Fruit fly (Drosophila melanogaster) whole organism, embryonic: ENCODE measurements around the gene Lamtor4.

Experiments used
- Bteb2 ChIP-seq: fragments of 200-800 bp; sonication (Bioruptor generic); optimal IDR thresholded peaks from 2 replicates; lab custom pipeline; 2016; ENCODE audit warnings: missing biosample characterization, missing genetic modification characterization
- CG15696 ChIP-seq: fragments of 200-800 bp; sonication (Bioruptor generic); optimal IDR thresholded peaks from 2 replicates; lab custom pipeline; 2019; ENCODE audit warnings: missing biosample characterization, mild to moderate bottlenecking, missing genetic modification characterization, moderate library complexity
- CG34376 ChIP-seq: fragments of 200-800 bp; sonication (Bioruptor generic); optimal IDR thresholded peaks from 2 replicates; lab custom pipeline; 2018; ENCODE audit warnings: missing biosample characterization, mild to moderate bottlenecking, missing genetic modification characterization
- CG5245 ChIP-seq: fragments of 200-800 bp; sonication (Bioruptor generic); optimal IDR thresholded peaks from 3 replicates; lab custom pipeline; 2016; ENCODE audit warnings: missing biosample characterization, missing genetic modification characterization
- Gsc ChIP-seq: fragments of 200-800 bp; sonication (Bioruptor generic); IDR thresholded peaks from 2 replicates; pipeline ENCODE4 v1.3.6; 2022; ENCODE audit warnings: missing biosample characterization, missing genetic modification characterization
- HmgD ChIP-seq: fragments of 200-800 bp; sonication (Bioruptor generic); optimal IDR thresholded peaks from 3 replicates; lab custom pipeline; 2016; ENCODE audit warnings: missing biosample characterization, missing genetic modification characterization
- ab ChIP-seq: fragments of 200-800 bp; sonication (Bioruptor generic); optimal IDR thresholded peaks from 2 replicates; lab custom pipeline; 2016; ENCODE audit warnings: missing biosample characterization, missing genetic modification characterization
- bowl ChIP-seq: fragments of 200-800 bp; sonication (Bioruptor generic); IDR thresholded peaks from 2 replicates; pipeline ENCODE4 v1.3.6; 2022; ENCODE audit warnings: missing biosample characterization, missing genetic modification characterization
- bsh ChIP-seq, 2 experiments: fragments of 200-800 bp; sonication (Bioruptor generic); optimal IDR thresholded peaks; 2 replicates each; lab custom pipeline; 2017 to 2018; ENCODE audit warnings: mild to moderate bottlenecking in 2 of 2, missing biosample characterization in 2 of 2, missing genetic modification characterization in 2 of 2, moderate library complexity in 1 of 2
- gem ChIP-seq: fragments of 200-800 bp; sonication (Bioruptor generic); optimal IDR thresholded peaks from 2 replicates; lab custom pipeline; 2019; ENCODE audit warnings: missing biosample characterization, mild to moderate bottlenecking, missing genetic modification characterization, moderate library complexity
- kay ChIP-seq: fragments of 200-800 bp; sonication (Bioruptor generic); optimal IDR thresholded peaks from 2 replicates; lab custom pipeline; 2016; ENCODE audit warnings: missing biosample characterization, missing genetic modification characterization
- psq ChIP-seq: fragments of 200-800 bp; sonication (Bioruptor generic); optimal IDR thresholded peaks from 2 replicates; lab custom pipeline; 2017; ENCODE audit warnings: missing biosample characterization, missing genetic modification characterization
- unc-4 ChIP-seq: fragments of 200-800 bp; sonication (Bioruptor generic); IDR thresholded peaks from 2 replicates; pipeline ENCODE4 v1.3.6; 2022; ENCODE audit warnings: missing biosample characterization, missing genetic modification characterization; ENCODE audit not compliant: partially characterized antibody
- usp ChIP-seq: fragments of >200 bp; optimal IDR thresholded peaks from 2 replicates; lab custom pipeline; 2017; ENCODE audit warnings: missing biosample characterization, missing genetic modification characterization

DNA sequence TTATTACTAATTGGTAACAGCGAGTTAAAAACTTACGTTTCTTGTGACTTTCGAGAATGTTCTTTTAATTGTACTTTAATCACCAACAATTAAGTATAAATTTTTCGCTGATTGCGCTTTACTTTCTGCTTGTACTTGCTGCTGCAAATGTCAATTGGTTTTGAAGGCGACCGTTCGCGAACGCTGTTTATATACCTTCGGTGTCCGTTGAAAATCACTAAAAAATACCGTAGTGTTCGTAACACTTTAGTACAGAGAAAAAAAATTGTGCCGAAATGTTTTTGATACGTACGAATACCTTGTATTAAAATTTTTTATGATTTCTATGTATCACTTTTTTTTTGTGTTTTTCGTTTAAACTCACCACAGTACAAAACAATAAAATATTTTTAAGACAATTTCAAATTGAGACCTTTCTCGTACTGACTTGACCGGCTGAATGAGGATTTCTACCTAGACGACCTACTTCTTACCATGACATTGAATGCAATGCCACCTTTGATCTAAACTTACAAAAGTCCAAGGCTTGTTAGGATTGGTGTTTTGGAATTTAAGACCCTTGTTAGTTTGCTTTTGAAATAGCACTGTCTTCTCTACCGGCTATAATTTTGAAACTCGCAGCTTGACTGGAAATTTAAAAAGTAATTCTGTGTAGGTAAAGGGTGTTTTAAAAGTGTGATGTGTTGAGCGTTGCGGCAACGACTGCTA lies 5.9 kb downstream of the Lamtor4 start, which contains the start of gene Ubi-p63E:
- no peak for TF ChIP-seq usp
- peak; percentile 66 for TF ChIP-seq CG34376 (GFP tag; lab: Kevin White, UChicago)
- TF ChIP-seq unc-4 (GFP tag; lab: Robert Waterston, UW), result no peak
- TF ChIP-seq gem (tag; lab: Kevin White, UChicago), result peak; percentile 79
- peak; percentile 39 for TF ChIP-seq HmgD
- TF ChIP-seq CG15696, result peak; percentile 59
- TF ChIP-seq bowl, result no peak
- no peak for TF ChIP-seq psq (GFP tag; lab: Kevin White, UChicago)
- TF ChIP-seq kay (GFP tag; lab: Kevin White, UChicago), result no peak
- peak; percentile 13 for TF ChIP-seq ab
- TF ChIP-seq Bteb2 (GFP tag; lab: Kevin White, UChicago), result peak; percentile 45
- peak in 1 of 2 experiments; percentile 62 for TF ChIP-seq bsh (GFP tag; optimal IDR thresholded peaks at IDR 0.05; lab: Kevin White, UChicago)
- TF ChIP-seq CG5245 (GFP tag; lab: Kevin White, UChicago), result peak; percentile 1
- TF ChIP-seq Gsc (GFP tag; lab: Robert Waterston, UW), result no peak
